Worm (Caenorhabditis elegans) whole organism, L2 larva: ENCODE results near the gene Y94H6A.3.
A peak's percentile ranks its signal among the peaks of the same experiment; 100 is the strongest.

ENCODE experiments used
- C34F6.9 ChIP-seq: fragments of 150-350 bp; optimal IDR thresholded peaks from 2 replicates; lab custom pipeline; 2014; ENCODE audit warnings: missing biosample characterization, missing genetic modification characterization
- F13H6.1 ChIP-seq: sonication (generic microtip); optimal IDR thresholded peaks from 2 replicates; lab custom pipeline; 2016; ENCODE audit warnings: missing genetic modification characterization, missing compliant biosample characterization
- alr-1 ChIP-seq: fragments of 150-350 bp; optimal IDR thresholded peaks from 2 replicates; lab custom pipeline; 2014; ENCODE audit warnings: missing biosample characterization, missing genetic modification characterization
- aly-2 ChIP-seq: fragments of 150-350 bp; optimal IDR thresholded peaks from 2 replicates; lab custom pipeline; 2014; ENCODE audit warnings: missing biosample characterization, missing genetic modification characterization
- ama-1 ChIP-seq: fragments of 150-350 bp; optimal IDR thresholded peaks from 2 replicates; lab custom pipeline; 2018; ENCODE audit warnings: inconsistent platforms
- ceh-16 ChIP-seq: fragments of 150-350 bp; optimal IDR thresholded peaks from 2 replicates; lab custom pipeline; 2014; ENCODE audit warnings: missing biosample characterization, missing genetic modification characterization
- ceh-82 ChIP-seq: fragments of 150-350 bp; optimal IDR thresholded peaks from 2 replicates; lab custom pipeline; 2014; ENCODE audit warnings: missing biosample characterization, missing genetic modification characterization
- crh-2 ChIP-seq: sonication (generic microtip); optimal IDR thresholded peaks from 2 replicates; lab custom pipeline; 2017; ENCODE audit warnings: missing biosample characterization, missing genetic modification characterization
- egl-27 ChIP-seq: sonication (generic microtip); optimal IDR thresholded peaks from 3 replicates; lab custom pipeline; 2017; ENCODE audit warnings: missing biosample characterization, missing genetic modification reagents, missing genetic modification characterization
- elt-1 ChIP-seq: fragments of 150-350 bp; optimal IDR thresholded peaks from 2 replicates; lab custom pipeline; 2014; ENCODE audit warnings: missing biosample characterization, missing genetic modification characterization
- elt-3 ChIP-seq: sonication (generic microtip); optimal IDR thresholded peaks from 2 replicates; lab custom pipeline; 2017; ENCODE audit warnings: missing biosample characterization, missing genetic modification characterization
- fos-1 ChIP-seq: fragments of 150-350 bp; optimal IDR thresholded peaks from 2 replicates; lab custom pipeline; 2014; ENCODE audit warnings: missing biosample characterization, missing genetic modification characterization
- gmeb-1 ChIP-seq: fragments of 150-350 bp; optimal IDR thresholded peaks from 2 replicates; lab custom pipeline; 2014; ENCODE audit warnings: missing biosample characterization, missing genetic modification characterization
- lin-11 ChIP-seq: fragments of 150-350 bp; sonication (generic microtip); optimal IDR thresholded peaks from 2 replicates; lab custom pipeline; 2014; ENCODE audit warnings: missing biosample characterization, missing genetic modification characterization, inconsistent platforms, mixed read lengths
- lin-13 ChIP-seq: fragments of 150-350 bp; optimal IDR thresholded peaks from 2 replicates; lab custom pipeline; 2014; ENCODE audit warnings: missing biosample characterization, missing genetic modification reagents, missing genetic modification characterization
- lin-39 ChIP-seq: fragments of 150-350 bp; optimal IDR thresholded peaks from 2 replicates; lab custom pipeline; 2014; ENCODE audit warnings: missing biosample characterization, missing genetic modification reagents, missing genetic modification characterization
- lsy-2 ChIP-seq, 2 experiments: fragments of 150-350 bp in 1 of 2; sonication (generic microtip) in 1 of 2; optimal IDR thresholded peaks; 2 replicates each; lab custom pipeline; 2014 to 2017; ENCODE audit warnings: missing biosample characterization in 2 of 2, missing genetic modification characterization in 2 of 2
- mbf-1 ChIP-seq: sonication (generic microtip); optimal IDR thresholded peaks from 2 replicates; lab custom pipeline; 2017; ENCODE audit warnings: missing biosample characterization, missing genetic modification characterization
- mdl-1 ChIP-seq, 2 experiments: fragments of 150-350 bp in 1 of 2; sonication (generic microtip) in 1 of 2; optimal IDR thresholded peaks; 2 replicates each; lab custom pipeline; 2017; ENCODE audit warnings: missing biosample characterization in 2 of 2, missing genetic modification characterization in 2 of 2
- nhr-11 ChIP-seq: fragments of 150-350 bp; optimal IDR thresholded peaks from 2 replicates; lab custom pipeline; 2014; ENCODE audit warnings: missing biosample characterization, missing genetic modification characterization
- nhr-129 ChIP-seq: fragments of 150-350 bp; optimal IDR thresholded peaks from 2 replicates; lab custom pipeline; 2014; ENCODE audit warnings: missing biosample characterization, missing genetic modification characterization
- nhr-21 ChIP-seq: fragments of 150-350 bp; optimal IDR thresholded peaks from 2 replicates; lab custom pipeline; 2014; ENCODE audit warnings: missing biosample characterization, missing genetic modification characterization
- nhr-237 ChIP-seq: fragments of 150-350 bp; optimal IDR thresholded peaks from 2 replicates; lab custom pipeline; 2014; ENCODE audit warnings: missing biosample characterization, missing genetic modification characterization
- nhr-25 ChIP-seq: fragments of 150-350 bp; sonication (generic microtip); optimal IDR thresholded peaks from 3 replicates; lab custom pipeline; 2014; ENCODE audit warnings: missing biosample characterization, missing genetic modification characterization
- nhr-77 ChIP-seq: fragments of 150-350 bp; optimal IDR thresholded peaks from 2 replicates; lab custom pipeline; 2014; ENCODE audit warnings: missing biosample characterization, missing genetic modification characterization
- peb-1 ChIP-seq: fragments of 150-350 bp; optimal IDR thresholded peaks from 2 replicates; lab custom pipeline; 2014; ENCODE audit warnings: missing biosample characterization, missing genetic modification characterization
- sem-4 ChIP-seq: fragments of 150-350 bp; optimal IDR thresholded peaks from 2 replicates; lab custom pipeline; 2014; ENCODE audit warnings: missing biosample characterization, missing genetic modification reagents, missing genetic modification characterization
- sma-3 ChIP-seq: sonication (generic microtip); optimal IDR thresholded peaks from 2 replicates; lab custom pipeline; 2016; ENCODE audit warnings: missing genetic modification reagents, missing genetic modification characterization, missing compliant biosample characterization
- sma-9 ChIP-seq, 2 experiments: fragments of 150-350 bp in 1 of 2; sonication (generic microtip) in 1 of 2; optimal IDR thresholded peaks; 2 replicates each; lab custom pipeline; 2014 to 2016; ENCODE audit warnings: missing genetic modification characterization in 2 of 2, mild to moderate bottlenecking in 1 of 2, missing biosample characterization in 1 of 2, missing compliant biosample characterization in 1 of 2, missing genetic modification reagents in 1 of 2, moderate library complexity in 1 of 2
- snpc-4 ChIP-seq: fragments of 150-350 bp; optimal IDR thresholded peaks from 2 replicates; lab custom pipeline; 2014; ENCODE audit warnings: missing biosample characterization, missing genetic modification characterization
- unc-39 ChIP-seq: fragments of 150-350 bp; optimal IDR thresholded peaks from 2 replicates; lab custom pipeline; 2014; ENCODE audit warnings: missing biosample characterization, missing genetic modification characterization
- unc-55 ChIP-seq: fragments of 150-350 bp; sonication (generic microtip); optimal IDR thresholded peaks from 3 replicates; lab custom pipeline; 2014; ENCODE audit warnings: missing biosample characterization, missing genetic modification reagents, missing genetic modification characterization
- zag-1 ChIP-seq: fragments of 150-350 bp; optimal IDR thresholded peaks from 2 replicates; lab custom pipeline; 2014; ENCODE audit warnings: missing biosample characterization, missing genetic modification characterization
- ztf-1 ChIP-seq: fragments of 200-800 bp; sonication (Bioruptor generic); conservative IDR thresholded peaks from 2 replicates; pipeline ENCODE4 v1.3.6; 2022; ENCODE audit warnings: missing genetic modification characterization, missing compliant biosample characterization
- ztf-11 ChIP-seq: sonication (generic microtip); optimal IDR thresholded peaks from 2 replicates; lab custom pipeline; 2017; ENCODE audit warnings: missing biosample characterization, missing genetic modification characterization
- ztf-4 ChIP-seq: fragments of 150-350 bp; optimal IDR thresholded peaks from 2 replicates; lab custom pipeline; 2014; ENCODE audit warnings: missing biosample characterization, missing genetic modification characterization

Gene Y94H6A.3

ce11 chrIV:2656400-2657139 lies 19.7 kb upstream of the Y94H6A.3 start:
- TF ChIP-seq lsy-2 (tag; optimal IDR thresholded peaks at IDR 0.05; lab: Kevin White, UChicago) (no peak), sma-9 (GFP tag; optimal IDR thresholded peaks at IDR 0.05; lab: Kevin White, UChicago) (no peak), sma-9 (tag; optimal IDR thresholded peaks at IDR 0.05; lab: Kevin White, UChicago) (no peak), nhr-21 (tag; lab: Kevin White, UChicago) (no peak), nhr-11 (no peak), ceh-82 (tag; lab: Kevin White, UChicago) (no peak), elt-1 (tag; lab: Kevin White, UChicago) (no peak)

ce11 chrIV:2657307-2657706 lies 19.0 kb upstream of the Y94H6A.3 start:
- TF ChIP-seq snpc-4 (tag; lab: Kevin White, UChicago) (no peak), sem-4 (no peak), unc-39 (no peak), F13H6.1 (no peak), crh-2 (no peak), peb-1 (no peak), nhr-11 (no peak), sma-9 (GFP tag; optimal IDR thresholded peaks at IDR 0.05; lab: Kevin White, UChicago) (no peak), sma-9 (tag; optimal IDR thresholded peaks at IDR 0.05; lab: Kevin White, UChicago) (no peak), egl-27 (no peak)

ce11 chrIV:2658733-2659132 lies 17.6 kb upstream of the Y94H6A.3 start:
- TF ChIP-seq sma-3 (GFP tag; lab: Kevin White, UChicago) (no peak), elt-1 (tag; lab: Kevin White, UChicago) (no peak), elt-3 (tag; lab: Kevin White, UChicago) (no peak), C34F6.9 (no peak), aly-2 (tag; lab: Kevin White, UChicago) (no peak), gmeb-1 (no peak), crh-2 (no peak), mdl-1 (tag; optimal IDR thresholded peaks at IDR 0.05; lab: Kevin White, UChicago) (no peak), ztf-11 (no peak), nhr-11 (no peak), mbf-1 (tag; lab: Kevin White, UChicago) (no peak), egl-27 (no peak), lin-13 (no peak), ama-1 (lab: Kevin White, UChicago) (no peak), alr-1 (tag; lab: Kevin White, UChicago) (no peak)
- TF ChIP-seq, all 48 proteins: peak for 0

- TF ChIP-seq lsy-2 (tag; optimal IDR thresholded peaks at IDR 0.05; lab: Kevin White, UChicago), result peak; percentile 15 to 58
- TF ChIP-seq mdl-1 (tag; optimal IDR thresholded peaks at IDR 0.05; lab: Kevin White, UChicago), result no peak
- no peak for TF ChIP-seq lin-39 (tag; lab: Kevin White, UChicago)
- no peak for TF ChIP-seq nhr-77 (tag; lab: Kevin White, UChicago)
- TF ChIP-seq C34F6.9, result peak; percentile 29
- TF ChIP-seq nhr-129 (tag; lab: Kevin White, UChicago), result peak; percentile 31
- TF ChIP-seq ztf-1 (GFP tag; lab: Robert Waterston, UW), result no peak
- TF ChIP-seq sma-9 (GFP tag; optimal IDR thresholded peaks at IDR 0.05; lab: Kevin White, UChicago), result no peak
- no peak for TF ChIP-seq sma-9 (tag; optimal IDR thresholded peaks at IDR 0.05; lab: Kevin White, UChicago)
- TF ChIP-seq zag-1 (tag; lab: Kevin White, UChicago), result peak; percentile 35
- TF ChIP-seq unc-55 (GFP tag; lab: Kevin White, UChicago), result peak; percentile 10
These were observed 12.1 kb upstream of the Y94H6A.3 start, which contains the start of gene Y69A2AR.31 for ce11 chrIV:2663953-2664900. Y69A2AR.31 (minus strand) TSS chrIV:2664003.

- TF ChIP-seq nhr-25 (tag; lab: Kevin White, UChicago) (no peak), nhr-77 (tag; lab: Kevin White, UChicago) (no peak), mdl-1 (tag; optimal IDR thresholded peaks at IDR 0.05; lab: Kevin White, UChicago) (no peak), fos-1 (tag; lab: Kevin White, UChicago) (no peak), zag-1 (tag; lab: Kevin White, UChicago) (no peak), nhr-21 (tag; lab: Kevin White, UChicago) (no peak), crh-2 (no peak), alr-1 (tag; lab: Kevin White, UChicago) (no peak), ztf-4 (tag; lab: Kevin White, UChicago) (no peak), sma-9 (GFP tag; optimal IDR thresholded peaks at IDR 0.05; lab: Kevin White, UChicago) (no peak), sma-9 (tag; optimal IDR thresholded peaks at IDR 0.05; lab: Kevin White, UChicago) (no peak), mbf-1 (tag; lab: Kevin White, UChicago) (no peak), lin-11 (no peak), unc-39 (no peak), nhr-237 (tag; lab: Kevin White, UChicago) (no peak), ceh-16 (tag; lab: Kevin White, UChicago) (no peak)
These were observed 11.5 kb upstream of the Y94H6A.3 start for ce11 chrIV:2664901-2665201.
